Worm (Caenorhabditis elegans) whole organism, late embryonic: ENCODE measurements around the gene kars-1.

ENCODE experiments used
- ceh-24 ChIP-seq: sonication (generic microtip); optimal IDR thresholded peaks from 2 replicates; lab custom pipeline; 2016; ENCODE audit warnings: mild to moderate bottlenecking, missing genetic modification characterization, missing compliant biosample characterization
- ceh-9 ChIP-seq: sonication (generic microtip); optimal IDR thresholded peaks from 2 replicates; lab custom pipeline; 2016; ENCODE audit warnings: mild to moderate bottlenecking, missing genetic modification characterization, inconsistent platforms, missing compliant biosample characterization
- elt-2 ChIP-seq: sonication (generic microtip); optimal IDR thresholded peaks from 2 replicates; lab custom pipeline; 2016; ENCODE audit warnings: missing genetic modification reagents, missing genetic modification characterization, missing compliant biosample characterization
- fkh-10 ChIP-seq: fragments of 150-350 bp; optimal IDR thresholded peaks from 2 replicates; lab custom pipeline; 2014; ENCODE audit warnings: missing biosample characterization, missing genetic modification reagents, missing genetic modification characterization
- fkh-6 ChIP-seq: sonication (generic microtip); optimal IDR thresholded peaks from 2 replicates; lab custom pipeline; 2016; ENCODE audit warnings: missing genetic modification characterization, missing compliant biosample characterization
- madf-2 ChIP-seq: sonication (generic microtip); optimal IDR thresholded peaks from 2 replicates; lab custom pipeline; 2017; ENCODE audit warnings: missing genetic modification characterization, missing compliant biosample characterization
- nhr-232 ChIP-seq: sonication (generic microtip); optimal IDR thresholded peaks from 2 replicates; lab custom pipeline; 2016; ENCODE audit warnings: missing genetic modification characterization, missing compliant biosample characterization
- npax-4 ChIP-seq: sonication (generic microtip); optimal IDR thresholded peaks from 2 replicates; lab custom pipeline; 2016; ENCODE audit warnings: missing genetic modification characterization, missing compliant biosample characterization
- pqm-1 ChIP-seq: sonication (generic microtip); optimal IDR thresholded peaks from 2 replicates; lab custom pipeline; 2016; ENCODE audit warnings: missing genetic modification characterization, missing compliant biosample characterization
- tbx-2 ChIP-seq: sonication (generic microtip); optimal IDR thresholded peaks from 2 replicates; lab custom pipeline; 2016; ENCODE audit warnings: missing genetic modification characterization, missing compliant biosample characterization
- unc-86 ChIP-seq: sonication (generic microtip); optimal IDR thresholded peaks from 2 replicates; lab custom pipeline; 2016; ENCODE audit warnings: missing genetic modification characterization, missing compliant biosample characterization

DNA sequence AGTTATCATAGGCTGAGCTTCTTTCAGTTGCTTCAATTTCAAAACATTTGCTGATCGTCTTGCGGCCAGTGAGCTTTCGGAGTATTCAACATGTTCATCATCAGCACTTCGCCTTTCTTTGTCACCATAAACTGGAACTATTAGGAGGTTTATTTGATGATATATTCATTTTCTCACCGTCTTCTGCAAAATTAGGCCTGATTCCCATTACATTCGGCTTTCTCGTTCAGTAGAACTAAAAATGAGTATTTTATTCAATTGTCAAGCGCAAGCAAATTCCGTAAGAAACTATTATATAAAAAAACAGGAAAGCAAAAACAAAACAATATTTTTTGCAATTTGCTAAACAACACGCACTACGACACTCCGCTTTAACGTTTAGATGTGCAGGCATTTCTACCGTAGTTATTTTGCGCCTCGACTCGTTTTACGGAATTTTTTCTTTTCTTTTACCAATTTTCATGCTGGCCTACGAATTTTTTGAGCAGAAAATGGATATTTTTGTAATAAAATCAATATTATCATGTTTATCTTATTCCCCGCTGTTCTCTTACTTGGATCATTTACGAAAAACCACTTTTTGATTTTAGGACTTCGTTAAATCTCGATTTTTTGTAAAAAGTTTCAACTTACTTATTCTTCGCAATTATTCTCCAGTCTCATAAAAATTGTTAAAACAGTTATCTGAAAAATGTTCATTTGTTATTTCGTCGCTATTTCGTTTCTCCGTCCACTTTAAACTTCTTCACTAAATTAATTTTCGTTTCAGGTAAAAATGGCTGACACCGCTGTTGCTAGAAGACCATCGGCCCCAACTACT is 32.8 kb upstream of the kars-1 start, which contains the start of the genes farl-11 and rpl-33:
- TF ChIP-seq ceh-9 (tag; lab: Kevin White, UChicago): no peak
- TF ChIP-seq elt-2: peak; percentile 42
- no peak for TF ChIP-seq madf-2 (tag; lab: Kevin White, UChicago)
- no peak for TF ChIP-seq ceh-24 (tag; lab: Kevin White, UChicago)
- no peak for TF ChIP-seq fkh-10
- peak; percentile 52 for TF ChIP-seq tbx-2 (tag; lab: Kevin White, UChicago)
- no peak for TF ChIP-seq nhr-232 (tag; lab: Kevin White, UChicago)
- TF ChIP-seq npax-4 (tag; lab: Kevin White, UChicago): no peak
- TF ChIP-seq unc-86 (tag; lab: Kevin White, UChicago): no peak
- no peak for TF ChIP-seq pqm-1 (tag; lab: Kevin White, UChicago)
- TF ChIP-seq fkh-6 (tag; lab: Kevin White, UChicago): no peak
